Worm (Caenorhabditis elegans): ENCODE data around the gene M02A10.1.
A peak's percentile ranks its signal among the peaks of the same experiment; 100 is the strongest.

The M02A10.1 gene

DNA sequence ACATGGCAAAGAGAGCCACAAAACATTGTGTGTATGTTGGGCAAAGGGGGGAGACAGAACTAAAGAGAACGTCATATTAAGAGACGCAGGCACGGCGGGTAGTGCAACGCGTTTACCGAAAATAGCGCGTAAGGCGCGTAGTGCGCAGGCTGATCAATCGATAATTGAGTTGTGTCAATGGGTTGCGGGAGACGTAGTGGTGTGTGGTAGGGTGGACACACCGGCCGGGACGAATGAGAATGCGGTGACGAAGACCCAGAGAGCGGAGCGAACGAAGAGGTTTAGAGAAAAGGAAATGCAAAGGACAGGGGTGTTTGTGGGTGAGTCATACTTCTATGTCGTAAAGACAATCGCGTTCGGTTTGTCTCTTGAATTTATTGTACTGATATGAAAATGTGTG lies 21.1 kb downstream of the M02A10.1 start (continued):
- peak; percentile 90 for TF ChIP-seq hlh-11 (tag; optimal IDR thresholded peaks at IDR 0.05)
- TF ChIP-seq dmd-6 (GFP tag; IDR thresholded peaks at IDR 0.05), result peak; percentile 64
- TF ChIP-seq lsy-2 (tag; optimal IDR thresholded peaks at IDR 0.05), result peak in 1 of 2 experiments; percentile 61
- TF ChIP-seq saeg-2 (GFP tag; IDR thresholded peaks at IDR 0.05), result no peak
- TF ChIP-seq pha-4 (GFP tag; IDR thresholded peaks at IDR 0.05), result 0 out of 2 replicates have a peak, but pooled peaks have one; percentile 21
- no peak for TF ChIP-seq pha-4 (tag; optimal IDR thresholded peaks at IDR 0.05)
- peak; percentile 60 for TF ChIP-seq dpl-1 (GFP tag; optimal IDR thresholded peaks at IDR 0.05)
- no peak for TF ChIP-seq lin-13 (GFP tag; optimal IDR thresholded peaks at IDR 0.05)
- no peak for TF ChIP-seq unc-62 (GFP tag; optimal IDR thresholded peaks at IDR 0.05 in 1 of 2)
- TF ChIP-seq unc-62 (tag; optimal IDR thresholded peaks at IDR 0.05), result no peak
- TF ChIP-seq ceh-28 (tag; optimal IDR thresholded peaks at IDR 0.05), result peak; percentile 90
- TF ChIP-seq jun-1 (tag; optimal IDR thresholded peaks at IDR 0.05), result peak; percentile 69
- 0 out of 2 replicates have a peak, but pooled peaks have one; percentile 54 for TF ChIP-seq ceh-20 (GFP tag; IDR thresholded peaks at IDR 0.05)
- peak; percentile 82 for TF ChIP-seq T26A8.4 (GFP tag; IDR thresholded peaks at IDR 0.05)
- TF ChIP-seq mes-2 (tag; optimal IDR thresholded peaks at IDR 0.05; ENCODE audit: poor library complexity, severe bottlenecking), result peak; percentile 78
- 0 out of 2 replicates have a peak, but pooled peaks have one; percentile 13 for TF ChIP-seq zfp-3 (GFP tag; conservative IDR thresholded peaks at IDR 0.05)
- no peak for TF ChIP-seq tag-97 (GFP tag; IDR thresholded peaks at IDR 0.05)
- TF ChIP-seq lin-1 (GFP tag; IDR thresholded peaks at IDR 0.05), result peak; percentile 58; the same call in 1 of the 2 replicates
- TF ChIP-seq dmd-9 (GFP tag; IDR thresholded peaks at IDR 0.05), result 0 out of 2 replicates have a peak, but pooled peaks have one; percentile 24

- TF ChIP-seq nhr-25 (tag; optimal IDR thresholded peaks at IDR 0.05; ENCODE audit: borderline replicate concordance, insufficient read depth), result no peak
- no peak for TF ChIP-seq ceh-82 (tag; optimal IDR thresholded peaks at IDR 0.05)
- no peak for TF ChIP-seq arid-1 (GFP tag; conservative IDR thresholded peaks at IDR 0.05)
- no peak for TF ChIP-seq fkh-10 (GFP tag; optimal IDR thresholded peaks at IDR 0.05)
- TF ChIP-seq mes-2 (tag; optimal IDR thresholded peaks at IDR 0.05; ENCODE audit: poor library complexity, severe bottlenecking), result no peak
- no peak for TF ChIP-seq lin-1 (GFP tag; IDR thresholded peaks at IDR 0.05)
- no peak for TF ChIP-seq zip-11 (GFP tag; IDR thresholded peaks at IDR 0.05)
- no peak for TF ChIP-seq nhr-102 (tag; optimal IDR thresholded peaks at IDR 0.05)
- TF ChIP-seq ceh-32 (tag; optimal IDR thresholded peaks at IDR 0.05; ENCODE audit: poor library complexity), result no peak
- TF ChIP-seq lin-38 (GFP tag; IDR thresholded peaks at IDR 0.05), result no peak
- TF ChIP-seq daf-12 (tag; optimal IDR thresholded peaks at IDR 0.05), result no peak
- TF ChIP-seq ceh-44 (GFP tag; IDR thresholded peaks at IDR 0.05), result no peak
- TF ChIP-seq dpl-1 (GFP tag; optimal IDR thresholded peaks at IDR 0.05), result no peak
- TF ChIP-seq php-3 (GFP tag; IDR thresholded peaks at IDR 0.05), result no peak
- no peak for TF ChIP-seq tag-97 (GFP tag; IDR thresholded peaks at IDR 0.05)
- TF ChIP-seq attf-4 (tag; optimal IDR thresholded peaks at IDR 0.05), result no peak
- no peak for TF ChIP-seq pha-4 (GFP tag; IDR thresholded peaks at IDR 0.05)
- no peak for TF ChIP-seq pha-4 (tag; optimal IDR thresholded peaks at IDR 0.05)
These were observed 22.5 kb downstream of the M02A10.1 start for ce11 chrX:729062-729461.

DNA sequence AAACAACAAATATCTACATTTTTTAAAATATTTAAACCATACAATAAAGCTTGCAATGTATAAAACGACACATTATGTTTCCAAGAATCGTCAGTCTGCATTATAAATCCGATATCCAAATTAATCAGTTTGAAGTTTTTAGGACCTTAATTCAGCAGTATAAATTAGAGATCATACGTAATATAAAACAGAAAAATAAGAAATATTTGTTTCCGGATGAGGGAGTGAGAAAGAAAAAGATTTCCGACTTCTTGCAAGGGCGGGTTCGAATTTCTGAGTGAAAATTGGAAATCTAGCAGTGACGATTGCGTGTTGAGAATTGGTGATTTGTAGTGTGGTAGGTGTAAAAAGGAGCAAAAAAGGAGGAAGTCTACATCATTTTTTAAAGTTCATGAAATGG lies 29.0 kb downstream of the M02A10.1 start, which contains the start of gene npr-19:
Gene npr-19 (minus strand): TSS at position 101 of the 400 bp plus-strand sequence.
- TF ChIP-seq ceh-82 (tag; optimal IDR thresholded peaks at IDR 0.05) (no peak), mep-1 (tag; optimal IDR thresholded peaks at IDR 0.05) (no peak), nhr-10 (tag; optimal IDR thresholded peaks at IDR 0.05) (no peak), Y5F2A.4 (GFP tag; optimal IDR thresholded peaks at IDR 0.05) (no peak), gei-8 (GFP tag; optimal IDR thresholded peaks at IDR 0.05) (no peak), daf-19 (GFP tag; conservative IDR thresholded peaks at IDR 0.05) (no peak), lim-7 (GFP tag; IDR thresholded peaks at IDR 0.05) (no peak), daf-8 (GFP tag; IDR thresholded peaks at IDR 0.05) (no peak), Y75B8A.6 (GFP tag; IDR thresholded peaks at IDR 0.05) (no peak), lir-3 (tag; optimal IDR thresholded peaks at IDR 0.05) (no peak), T26A8.4 (GFP tag; IDR thresholded peaks at IDR 0.05) (no peak), ceh-32 (tag; optimal IDR thresholded peaks at IDR 0.05; ENCODE audit: poor library complexity) (no peak), snpc-4 (tag; optimal IDR thresholded peaks at IDR 0.05) (no peak), Y105C5A.15 (GFP tag; IDR thresholded peaks at IDR 0.05) (no peak), unc-130 (GFP tag; optimal IDR thresholded peaks at IDR 0.05) (no peak), saeg-2 (GFP tag; IDR thresholded peaks at IDR 0.05) (no peak), T20F7.1 (GFP tag; optimal IDR thresholded peaks at IDR 0.05) (no peak), skn-1 (tag; optimal IDR thresholded peaks at IDR 0.05) (no peak)
